Fruit fly (Drosophila melanogaster) whole organism, wandering third instar larva: ENCODE results near the gene Btk.

Source experiments
- Abd-B ChIP-seq: fragments of >200 bp; optimal IDR thresholded peaks from 2 replicates; lab custom pipeline; 2017; ENCODE audit warnings: missing biosample characterization, missing genetic modification characterization
- CG32264 ChIP-seq: fragments of 200-800 bp; sonication (Bioruptor generic); optimal IDR thresholded peaks from 2 replicates; lab custom pipeline; 2016; ENCODE audit warnings: missing biosample characterization, missing genetic modification characterization
- CG9705 ChIP-seq: fragments of 200-800 bp; sonication (Bioruptor generic); optimal IDR thresholded peaks from 2 replicates; lab custom pipeline; 2018; ENCODE audit warnings: missing biosample characterization, mild to moderate bottlenecking, missing genetic modification characterization
- CrebA ChIP-seq: fragments of 200-800 bp; sonication (Bioruptor generic); optimal IDR thresholded peaks from 2 replicates; lab custom pipeline; 2016; ENCODE audit warnings: missing biosample characterization, mild to moderate bottlenecking, missing genetic modification characterization, borderline replicate concordance
- Dfd ChIP-seq: fragments of >200 bp; optimal IDR thresholded peaks from 2 replicates; lab custom pipeline; 2017; ENCODE audit warnings: missing biosample characterization, missing genetic modification characterization
- Dif ChIP-seq: fragments of 200-275, 200-300 bp; sonication (Bioruptor generic); optimal IDR thresholded peaks from 2 replicates; lab custom pipeline; 2018; ENCODE audit warnings: missing biosample characterization, missing genetic modification characterization; ENCODE audit not compliant: partially characterized antibody
- GATAd ChIP-seq: sonication (Bioruptor generic); optimal IDR thresholded peaks from 2 replicates; lab custom pipeline; 2016; ENCODE audit warnings: missing biosample characterization, missing genetic modification characterization
- Hnf4 ChIP-seq: fragments of 200-800 bp; sonication (Bioruptor generic); optimal IDR thresholded peaks from 2 replicates; lab custom pipeline; 2016; ENCODE audit warnings: missing biosample characterization, mild to moderate bottlenecking, missing genetic modification characterization
- Hr78 ChIP-seq: fragments of >200 bp; optimal IDR thresholded peaks from 2 replicates; lab custom pipeline; 2017; ENCODE audit warnings: missing biosample characterization, missing genetic modification characterization
- Hr83 ChIP-seq: fragments of 200-300 bp; sonication (Bioruptor generic); optimal IDR thresholded peaks from 2 replicates; lab custom pipeline; 2016; ENCODE audit warnings: missing biosample characterization, mild to moderate bottlenecking, missing genetic modification characterization, moderate library complexity; ENCODE audit not compliant: poor library complexity, severe bottlenecking
- Jra ChIP-seq: sonication (Bioruptor generic); optimal IDR thresholded peaks from 2 replicates; lab custom pipeline; 2016; ENCODE audit warnings: missing biosample characterization, missing genetic modification characterization
- Mio ChIP-seq: sonication (Bioruptor generic); optimal IDR thresholded peaks from 2 replicates; lab custom pipeline; 2016; ENCODE audit warnings: missing biosample characterization, missing genetic modification characterization
- Myc ChIP-seq: fragments of >200 bp; optimal IDR thresholded peaks from 2 replicates; lab custom pipeline; 2017
- N ChIP-seq: fragments of >200 bp; optimal IDR thresholded peaks from 2 replicates; lab custom pipeline; 2018; ENCODE audit warnings: missing biosample characterization, missing external identifiers, missing genetic modification characterization
- OdsH ChIP-seq: fragments of 200-800 bp; sonication (Bioruptor generic); optimal IDR thresholded peaks from 2 replicates; lab custom pipeline; 2016; ENCODE audit warnings: missing biosample characterization, mild to moderate bottlenecking, missing genetic modification characterization
- Rel ChIP-seq, 2 experiments: fragments of 200-800 bp; sonication (Bioruptor generic) in 1 of 2; optimal IDR thresholded peaks; 2 replicates in 1 of 2; 3 replicates in 1 of 2; lab custom pipeline; 2016 to 2019; ENCODE audit warnings: mild to moderate bottlenecking in 2 of 2, missing biosample characterization in 2 of 2, missing genetic modification characterization in 2 of 2, moderate library complexity in 1 of 2
- Sp1 ChIP-seq: fragments of 200-800 bp; sonication (Bioruptor generic); optimal IDR thresholded peaks from 3 replicates; lab custom pipeline; 2019; ENCODE audit warnings: missing biosample characterization, mild to moderate bottlenecking, missing genetic modification characterization, moderate library complexity
- Vsx2 ChIP-seq: fragments of 200-300, 225-300 bp; sonication (Bioruptor generic); optimal IDR thresholded peaks from 2 replicates; lab custom pipeline; 2018; ENCODE audit warnings: missing biosample characterization, missing genetic modification characterization; ENCODE audit not compliant: partially characterized antibody
- br ChIP-seq: fragments of 200-800 bp; sonication (Bioruptor generic); optimal IDR thresholded peaks from 2 replicates; lab custom pipeline; 2016; ENCODE audit warnings: missing biosample characterization, missing genetic modification characterization
- brk ChIP-seq: fragments of 200-800 bp; sonication (Bioruptor generic); optimal IDR thresholded peaks from 2 replicates; lab custom pipeline; 2016; ENCODE audit warnings: missing biosample characterization, mild to moderate bottlenecking, missing genetic modification characterization
- dl ChIP-seq, 2 experiments: fragments of 175-275, 200-275 bp in 1 of 2; fragments of 200-275 bp in 1 of 2; sonication (Bioruptor generic); optimal IDR thresholded peaks; lab custom pipeline; 2018; ENCODE audit warnings: mild to moderate bottlenecking in 2 of 2, missing biosample characterization in 2 of 2, missing genetic modification characterization in 2 of 2, moderate library complexity in 2 of 2; ENCODE audit not compliant: partially characterized antibody in 2 of 2, insufficient read depth in 1 of 2
- dmrt93B ChIP-seq: fragments of 200-800 bp; sonication (Bioruptor generic); optimal IDR thresholded peaks from 2 replicates; lab custom pipeline; 2018; ENCODE audit warnings: missing biosample characterization, mild to moderate bottlenecking, missing genetic modification characterization
- dsf ChIP-seq: sonication (Bioruptor generic); optimal IDR thresholded peaks from 2 replicates; lab custom pipeline; 2016; ENCODE audit warnings: missing biosample characterization, missing genetic modification characterization, borderline replicate concordance
- ey ChIP-seq: fragments of 200-800 bp; sonication (Bioruptor generic); optimal IDR thresholded peaks from 2 replicates; lab custom pipeline; 2016; ENCODE audit warnings: missing biosample characterization, missing genetic modification characterization
- foxo ChIP-seq, 2 experiments: fragments of 200-800 bp; sonication (Bioruptor generic); optimal IDR thresholded peaks; 2 replicates in 1 of 2; 3 replicates in 1 of 2; lab custom pipeline; 2016 to 2017; ENCODE audit warnings: missing biosample characterization in 2 of 2, missing genetic modification characterization in 2 of 2
- fru ChIP-seq: fragments of 200-800 bp; sonication (Bioruptor generic); optimal IDR thresholded peaks from 3 replicates; lab custom pipeline; 2016; ENCODE audit warnings: missing biosample characterization, mild to moderate bottlenecking, missing genetic modification characterization
- h ChIP-seq: fragments of 200-800 bp; sonication (Bioruptor generic); optimal IDR thresholded peaks from 3 replicates; lab custom pipeline; 2016; ENCODE audit warnings: missing biosample characterization, mild to moderate bottlenecking, missing genetic modification characterization
- jim ChIP-seq: fragments of 175-275, 200-325 bp; sonication (Bioruptor generic); optimal IDR thresholded peaks from 2 replicates; lab custom pipeline; 2016; ENCODE audit warnings: missing biosample characterization, mild to moderate bottlenecking, missing genetic modification characterization
- pan ChIP-seq: fragments of >200 bp; optimal IDR thresholded peaks from 2 replicates; lab custom pipeline; 2017
- psq ChIP-seq: fragments of 200-800 bp; sonication (Bioruptor generic); optimal IDR thresholded peaks from 3 replicates; lab custom pipeline; 2017; ENCODE audit warnings: missing biosample characterization, mild to moderate bottlenecking, missing genetic modification characterization, moderate library complexity
- rgr ChIP-seq: fragments of 200-800 bp; sonication (Bioruptor generic); optimal IDR thresholded peaks from 3 replicates; lab custom pipeline; 2016; ENCODE audit warnings: missing biosample characterization, mild to moderate bottlenecking, missing genetic modification characterization
- sage ChIP-seq: fragments of 200-800 bp; sonication (Bioruptor generic); optimal IDR thresholded peaks from 2 replicates; lab custom pipeline; 2016; ENCODE audit warnings: missing biosample characterization, mild to moderate bottlenecking, missing genetic modification characterization
- sv ChIP-seq: fragments of 200-800 bp; sonication (Bioruptor generic); optimal IDR thresholded peaks from 3 replicates; lab custom pipeline; 2016; ENCODE audit warnings: missing biosample characterization, missing genetic modification characterization
- tai ChIP-seq: sonication (Bioruptor generic); optimal IDR thresholded peaks from 2 replicates; lab custom pipeline; 2016; ENCODE audit warnings: missing biosample characterization, missing genetic modification characterization
- usp ChIP-seq: fragments of >200 bp; optimal IDR thresholded peaks from 2 replicates; lab custom pipeline; 2017; ENCODE audit warnings: missing biosample characterization, missing genetic modification characterization
- woc ChIP-seq: sonication (Bioruptor generic); optimal IDR thresholded peaks from 2 replicates; lab custom pipeline; 2016; ENCODE audit warnings: missing biosample characterization, mild to moderate bottlenecking, missing genetic modification characterization

Gene Btk

DNA sequence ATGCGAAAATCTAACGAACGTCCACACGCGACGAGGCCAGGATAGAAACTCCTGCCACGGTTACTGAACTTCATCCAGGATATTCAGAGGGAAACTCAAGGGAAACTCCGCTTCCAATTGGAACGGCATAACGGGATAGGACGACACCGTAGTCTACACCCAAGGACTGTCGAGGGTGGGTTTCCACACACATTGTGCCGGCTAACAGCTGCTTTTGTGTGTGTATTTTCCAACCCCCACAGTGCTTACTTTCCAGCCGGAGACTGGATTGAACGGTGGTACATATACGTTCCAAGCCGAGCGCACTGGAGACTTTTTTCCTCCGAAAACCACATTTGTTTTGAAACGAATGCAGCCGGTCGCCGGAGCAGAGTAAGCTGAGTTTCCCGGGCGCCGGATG is 3.8 kb downstream of the Btk start:
- TF ChIP-seq dmrt93B (GFP tag; lab: Kevin White, UChicago), result no peak
- no peak for TF ChIP-seq CrebA
- no peak for TF ChIP-seq pan (lab: Kevin White, UChicago)
- TF ChIP-seq Vsx2 (GFP tag; lab: Kevin White, UChicago), result no peak
- TF ChIP-seq GATAd (GFP tag; lab: Kevin White, UChicago), result no peak
- TF ChIP-seq Abd-B (GFP tag; lab: Kevin White, UChicago), result no peak
- TF ChIP-seq dl (GFP tag; optimal IDR thresholded peaks at IDR 0.05; lab: Kevin White, UChicago; ENCODE audit: insufficient read depth in 1 of 2, partially characterized antibody in 2 of 2), result no peak
- TF ChIP-seq tai (GFP tag; lab: Kevin White, UChicago), result no peak
- no peak for TF ChIP-seq CG9705 (GFP tag; lab: Kevin White, UChicago)

DNA sequence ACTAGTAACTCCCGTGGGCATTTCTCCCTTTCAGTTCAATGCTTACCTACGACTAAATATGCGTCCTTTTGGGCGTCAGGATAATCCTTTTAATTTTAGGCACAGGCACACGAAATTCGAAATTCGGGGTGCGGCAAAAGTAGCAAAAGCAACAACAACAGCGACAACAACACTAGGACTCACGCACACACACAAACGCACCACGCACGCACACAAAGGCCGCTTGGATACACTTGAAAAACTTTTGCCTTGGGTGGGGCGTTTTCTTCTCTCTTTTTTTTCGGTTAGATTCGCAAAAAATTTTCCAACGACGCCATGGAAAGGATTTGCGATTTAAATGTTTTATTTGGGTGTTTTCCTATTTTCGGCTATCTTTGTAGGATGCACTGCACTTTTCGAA is 4.5 kb downstream of the Btk start:
- TF ChIP-seq Dfd, result no peak
- no peak for TF ChIP-seq CG9705 (GFP tag; lab: Kevin White, UChicago)
- TF ChIP-seq sage (GFP tag; lab: Kevin White, UChicago), result no peak
- no peak for TF ChIP-seq Hr83 (GFP tag; lab: Kevin White, UChicago)

DNA sequence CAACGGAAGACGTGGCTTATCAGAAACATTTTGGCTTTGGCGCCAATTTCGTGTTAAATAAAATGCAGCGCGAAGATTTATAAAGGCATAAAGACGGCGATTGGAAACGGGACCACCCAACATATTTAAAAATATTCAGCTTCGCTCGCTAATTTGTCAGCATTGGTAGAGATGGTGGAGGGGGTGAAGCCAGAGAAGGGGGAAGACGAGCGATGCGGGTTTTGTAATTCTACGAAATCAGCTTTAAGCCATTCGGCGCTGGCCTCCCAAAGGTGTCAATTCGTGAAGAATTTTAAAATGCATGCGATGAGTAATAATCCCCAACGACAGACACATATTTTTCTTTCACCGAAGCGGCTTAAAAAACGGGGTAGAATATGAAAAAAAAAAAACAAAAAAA is 6.8 kb downstream of the Btk start:
- TF ChIP-seq foxo (GFP tag; optimal IDR thresholded peaks at IDR 0.05; lab: Kevin White, UChicago) (no peak), ey (GFP tag; lab: Kevin White, UChicago) (no peak), tai (GFP tag; lab: Kevin White, UChicago) (no peak), Dif (GFP tag; lab: Kevin White, UChicago) (no peak), sage (GFP tag; lab: Kevin White, UChicago) (no peak), OdsH (GFP tag; lab: Kevin White, UChicago) (no peak), CrebA (no peak), Sp1 (GFP tag; lab: Kevin White, UChicago) (no peak), br (GFP tag; lab: Kevin White, UChicago) (no peak), Hr83 (GFP tag; lab: Kevin White, UChicago) (no peak), dsf (GFP tag; lab: Kevin White, UChicago) (no peak), psq (GFP tag; lab: Kevin White, UChicago) (no peak)

DNA sequence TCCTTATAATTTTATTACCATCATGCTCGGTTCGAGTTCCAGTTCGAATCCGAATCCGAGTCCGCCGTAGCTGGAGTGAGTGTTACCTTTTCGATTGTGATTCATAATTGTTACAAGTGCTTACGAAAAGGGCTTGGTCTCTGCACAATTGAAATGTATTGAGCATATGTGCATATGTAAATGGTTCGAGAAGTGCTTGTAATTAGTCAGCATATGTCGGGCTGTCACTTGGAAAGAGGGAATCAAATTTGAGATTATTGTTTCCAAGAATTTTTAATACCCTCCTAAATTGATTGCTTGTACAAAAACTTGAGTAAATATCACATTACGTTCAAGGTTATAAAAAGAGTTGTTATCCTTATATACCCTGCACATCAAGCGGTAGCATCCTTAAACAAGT is 7.4 kb downstream of the Btk start:
- TF ChIP-seq Hnf4 (GFP tag; lab: Kevin White, UChicago), result no peak
- TF ChIP-seq fru (GFP tag; lab: Kevin White, UChicago), result peak; percentile 6
- TF ChIP-seq N (GFP tag; lab: Kevin White, UChicago), result no peak
- no peak for TF ChIP-seq ey (GFP tag; lab: Kevin White, UChicago)
- TF ChIP-seq rgr (GFP tag; lab: Kevin White, UChicago), result peak; percentile 4
- no peak for TF ChIP-seq pan (lab: Kevin White, UChicago)
- TF ChIP-seq sage (GFP tag; lab: Kevin White, UChicago), result no peak

DNA sequence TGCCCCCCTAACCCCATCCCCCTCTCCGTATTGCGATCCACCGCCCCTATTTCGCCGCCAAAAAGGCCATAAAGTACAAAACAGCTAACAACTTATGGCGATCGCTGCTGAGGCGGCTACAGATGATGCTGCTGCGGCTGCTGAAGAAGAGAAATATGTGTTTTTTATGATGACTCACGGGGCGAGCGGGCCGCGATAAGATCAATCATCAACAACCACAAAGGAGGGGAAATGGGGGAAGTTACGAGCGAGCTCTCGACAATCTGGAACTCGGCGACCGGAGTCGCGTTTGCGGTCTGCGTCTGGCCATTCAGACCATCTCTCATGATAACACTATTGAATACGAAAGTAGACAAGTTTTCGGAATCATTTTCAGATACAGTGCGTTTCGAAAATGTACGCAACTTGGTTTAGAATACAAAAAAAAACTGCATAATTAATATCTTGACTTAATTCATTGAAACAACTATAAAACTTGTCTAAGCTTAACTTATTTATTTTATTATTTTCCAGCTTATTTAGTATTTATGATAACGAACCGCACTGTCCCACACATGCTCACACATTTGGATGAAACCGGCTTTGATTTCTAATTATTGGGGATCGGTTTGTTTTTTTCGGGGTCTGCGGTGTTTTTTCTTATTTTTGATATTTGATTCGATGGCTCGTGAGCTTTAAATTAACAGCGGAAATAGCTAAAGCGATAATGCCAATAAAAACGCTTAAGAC is 8.6 kb downstream of the Btk start:
- TF ChIP-seq Rel (GFP tag; optimal IDR thresholded peaks at IDR 0.05; lab: Kevin White, UChicago), result no peak
- peak; percentile 32 for TF ChIP-seq Rel (tag; optimal IDR thresholded peaks at IDR 0.05; lab: Kevin White, UChicago)
- TF ChIP-seq Abd-B (GFP tag; lab: Kevin White, UChicago), result no peak
- TF ChIP-seq woc (GFP tag; lab: Kevin White, UChicago), result peak; percentile 55
- TF ChIP-seq sv, result peak; percentile 96
- no peak for TF ChIP-seq usp (GFP tag; lab: Kevin White, UChicago)
- TF ChIP-seq Mio (GFP tag; lab: Kevin White, UChicago), result no peak
- peak; percentile 25 for TF ChIP-seq CG9705 (GFP tag; lab: Kevin White, UChicago)
- no peak for TF ChIP-seq Hr83 (GFP tag; lab: Kevin White, UChicago)
- TF ChIP-seq GATAd (GFP tag; lab: Kevin White, UChicago), result no peak
- TF ChIP-seq jim, result no peak
- TF ChIP-seq brk (GFP tag; lab: Kevin White, UChicago), result peak; percentile 61
- peak; percentile 80 for TF ChIP-seq Sp1 (GFP tag; lab: Kevin White, UChicago)
- peak; percentile 54 for TF ChIP-seq Dfd
- TF ChIP-seq dl (GFP tag; optimal IDR thresholded peaks at IDR 0.05; lab: Kevin White, UChicago; ENCODE audit: insufficient read depth in 1 of 2, partially characterized antibody in 2 of 2), result no peak
- peak; percentile 84 for TF ChIP-seq rgr (GFP tag; lab: Kevin White, UChicago)
- TF ChIP-seq OdsH (GFP tag; lab: Kevin White, UChicago), result peak; percentile 86
- TF ChIP-seq foxo (GFP tag; optimal IDR thresholded peaks at IDR 0.05; lab: Kevin White, UChicago), result peak; percentile 12 to 75
- TF ChIP-seq Vsx2 (GFP tag; lab: Kevin White, UChicago), result no peak
- no peak for TF ChIP-seq Dif (GFP tag; lab: Kevin White, UChicago)
- no peak for TF ChIP-seq Myc (lab: Kevin White, UChicago)
- TF ChIP-seq h, result peak; percentile 80
- peak; percentile 3 for TF ChIP-seq sage (GFP tag; lab: Kevin White, UChicago)
- no peak for TF ChIP-seq pan (lab: Kevin White, UChicago)
- peak; percentile 83 for TF ChIP-seq br (GFP tag; lab: Kevin White, UChicago)
- TF ChIP-seq Hnf4 (GFP tag; lab: Kevin White, UChicago), result peak; percentile 78
- TF ChIP-seq Jra (GFP tag; lab: Kevin White, UChicago), result no peak
- TF ChIP-seq dmrt93B (GFP tag; lab: Kevin White, UChicago), result peak; percentile 33
- peak; percentile 59 for TF ChIP-seq psq (GFP tag; lab: Kevin White, UChicago)
- peak; percentile 56 for TF ChIP-seq CG32264
- no peak for TF ChIP-seq Hr78 (GFP tag; lab: Kevin White, UChicago)
